Worm (Caenorhabditis elegans): ENCODE measurements around the gene mtss-1.

DNA sequence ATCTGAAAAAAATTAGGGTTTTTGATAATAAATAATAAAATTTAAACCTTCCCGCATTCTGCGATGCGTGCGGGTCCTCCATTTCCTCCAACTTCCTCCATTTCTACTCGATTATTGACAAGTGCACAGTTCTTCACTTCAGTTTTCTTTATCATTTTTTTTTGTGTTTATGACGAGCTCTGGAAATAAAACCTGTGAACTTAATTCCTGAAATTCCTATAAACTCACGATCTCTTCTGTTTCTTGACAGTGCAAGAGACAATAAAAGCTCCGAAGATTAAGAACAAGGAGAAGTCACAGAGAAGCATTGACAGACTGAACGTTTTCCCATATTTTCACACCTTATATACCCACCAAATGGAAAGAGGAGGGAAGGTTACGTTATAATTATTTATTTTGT lies 3.7 kb downstream of the mtss-1 start, which contains the start of gene K02D10.3:
- TF ChIP-seq skn-1 (tag; optimal IDR thresholded peaks at IDR 0.05) = no peak
- no peak for TF ChIP-seq tbx-2 (tag; optimal IDR thresholded peaks at IDR 0.05)
- no peak for TF ChIP-seq nhr-12 (tag; optimal IDR thresholded peaks at IDR 0.05)
- TF ChIP-seq nfya-1 (tag; optimal IDR thresholded peaks at IDR 0.05; ENCODE audit: insufficient read depth) = no peak
- no peak for TF ChIP-seq nhr-28 (tag; optimal IDR thresholded peaks at IDR 0.05)
- no peak for TF ChIP-seq ceh-16 (tag; optimal IDR thresholded peaks at IDR 0.05)
- TF ChIP-seq daf-12 (tag; optimal IDR thresholded peaks at IDR 0.05) = no peak
- no peak for TF ChIP-seq nhr-237 (tag; optimal IDR thresholded peaks at IDR 0.05)
